Fruit fly (Drosophila melanogaster): ENCODE results near the gene ATPsyndelta.
A peak's percentile ranks its signal among the peaks of the same experiment; 100 is the strongest.

ATPsyndelta gene

dm6 chrX:10263165-10263956 lies 50.6 kb downstream of the ATPsyndelta start, which contains the start of gene Hk (continued):
- no peak for TF ChIP-seq twi (tag; optimal IDR thresholded peaks at IDR 0.05)
- TF ChIP-seq CG6683 (GFP tag; optimal IDR thresholded peaks at IDR 0.05), result no peak
- TF ChIP-seq da (GFP tag; optimal IDR thresholded peaks at IDR 0.05), result no peak
- TF ChIP-seq CG10654 (GFP tag; optimal IDR thresholded peaks at IDR 0.05), result no peak
- TF ChIP-seq nmo (GFP tag; optimal IDR thresholded peaks at IDR 0.05), result peak; percentile 20
- TF ChIP-seq Hsf (GFP tag; optimal IDR thresholded peaks at IDR 0.05), result peak; percentile 52
- TF ChIP-seq CG30020 (tag; optimal IDR thresholded peaks at IDR 0.05), result no peak
- peak; percentile 38 for TF ChIP-seq sd (tag; optimal IDR thresholded peaks at IDR 0.05)
- TF ChIP-seq CoRest (tag; optimal IDR thresholded peaks at IDR 0.05), result peak; percentile 29
- no peak for TF ChIP-seq ftz-f1 (GFP tag; optimal IDR thresholded peaks at IDR 0.05)
- TF ChIP-seq run (tag; optimal IDR thresholded peaks at IDR 0.05), result no peak
- TF ChIP-seq C15 (GFP tag; IDR thresholded peaks at IDR 0.05), result no peak
- TF ChIP-seq CG15011 (GFP tag; optimal IDR thresholded peaks at IDR 0.05), result peak; percentile 24
- TF ChIP-seq CHES-1-like (GFP tag; optimal IDR thresholded peaks at IDR 0.05), result peak; percentile 33
- TF ChIP-seq chif (GFP tag; optimal IDR thresholded peaks at IDR 0.05), result peak; percentile 26 to 44
- peak; percentile 23 for TF ChIP-seq CG10979 (tag; optimal IDR thresholded peaks at IDR 0.05)
- peak; percentile 52; the same call in 1 of the 2 replicates for TF ChIP-seq ranshi (GFP tag; IDR thresholded peaks at IDR 0.05)
- TF ChIP-seq MESR4 (GFP tag; optimal IDR thresholded peaks at IDR 0.05), result no peak
- peak; percentile 30; the same call in 1 of the 3 replicates for TF ChIP-seq tgo (GFP tag; IDR thresholded peaks at IDR 0.05)
- peak; percentile 55 for TF ChIP-seq cwo (GFP tag; optimal IDR thresholded peaks at IDR 0.05)
- TF ChIP-seq Fer3 (tag; optimal IDR thresholded peaks at IDR 0.05), result peak; percentile 45
- peak; percentile 58 for TF ChIP-seq CG7839 (tag; optimal IDR thresholded peaks at IDR 0.05)
- TF ChIP-seq ewg (GFP tag; optimal IDR thresholded peaks at IDR 0.05), result no peak
- TF ChIP-seq bbx (GFP tag; IDR thresholded peaks at IDR 0.05; ENCODE audit: partially characterized antibody), result no peak
- no peak for TF ChIP-seq CG14965 (GFP tag; optimal IDR thresholded peaks at IDR 0.05; ENCODE audit: borderline replicate concordance)
- TF ChIP-seq HmgD (GFP tag; optimal IDR thresholded peaks at IDR 0.05), result no peak
- TF ChIP-seq Hey (tag; optimal IDR thresholded peaks at IDR 0.05), result peak; percentile 85
- TF ChIP-seq salm (tag; optimal IDR thresholded peaks at IDR 0.05), result no peak
- TF ChIP-seq CG1529 (GFP tag; optimal IDR thresholded peaks at IDR 0.05), result no peak
- TF ChIP-seq dmrt11E (tag; optimal IDR thresholded peaks at IDR 0.05), result peak; percentile 26
- no peak for TF ChIP-seq E2f1 (GFP tag; IDR thresholded peaks at IDR 0.05)
- TF ChIP-seq CG2712 (tag; optimal IDR thresholded peaks at IDR 0.05), result peak; percentile 10
- peak; percentile 56 for TF ChIP-seq CG32532 (GFP tag; IDR thresholded peaks at IDR 0.05)
- no peak for TF ChIP-seq Camta (GFP tag; optimal IDR thresholded peaks at IDR 0.05)
- peak; percentile 29 for TF ChIP-seq vfl (GFP tag; optimal IDR thresholded peaks at IDR 0.05)
- peak; percentile 58 for TF ChIP-seq Hmr (GFP tag; optimal IDR thresholded peaks at IDR 0.05)
- no peak for TF ChIP-seq ATbp (GFP tag; optimal IDR thresholded peaks at IDR 0.05)
- peak; percentile 5 for TF ChIP-seq gro (GFP tag; optimal IDR thresholded peaks at IDR 0.05)
- no peak for TF ChIP-seq CG1647 (GFP tag; optimal IDR thresholded peaks at IDR 0.05)
- no peak for TF ChIP-seq sr (GFP tag; IDR thresholded peaks at IDR 0.05)
- no peak for TF ChIP-seq tap (tag; optimal IDR thresholded peaks at IDR 0.05)
- no peak for TF ChIP-seq CG17802 (tag; optimal IDR thresholded peaks at IDR 0.05)
- TF ChIP-seq knrl (GFP tag; IDR thresholded peaks at IDR 0.05; ENCODE audit: partially characterized antibody), result no peak
- TF ChIP-seq ind (GFP tag; optimal IDR thresholded peaks at IDR 0.05), result peak; percentile 53
- no peak for TF ChIP-seq CG1233 (GFP tag; optimal IDR thresholded peaks at IDR 0.05)
- TF ChIP-seq grau (tag; optimal IDR thresholded peaks at IDR 0.05), result peak; percentile 55
- TF ChIP-seq CG9932 (GFP tag; IDR thresholded peaks at IDR 0.05), result peak; percentile 21; the same call in 1 of the 2 replicates
- no peak for TF ChIP-seq CG10321 (GFP tag; IDR thresholded peaks at IDR 0.05)
- peak; percentile 56 for TF ChIP-seq row (GFP tag; IDR thresholded peaks at IDR 0.05)

All from whole organism, embryonic.